Worm (Caenorhabditis elegans) whole organism, young adult: ENCODE results near the gene C26D10.4.
A peak's percentile ranks its signal among the peaks of the same experiment; 100 is the strongest.

ENCODE experiments used
- T26A5.8 ChIP-seq: sonication (generic microtip); optimal IDR thresholded peaks from 2 replicates; lab custom pipeline; 2016; ENCODE audit warnings: missing genetic modification characterization, missing compliant biosample characterization
- atf-7 ChIP-seq: sonication (generic microtip); optimal IDR thresholded peaks from 2 replicates; lab custom pipeline; 2017; ENCODE audit warnings: mild to moderate bottlenecking, missing genetic modification characterization, missing compliant biosample characterization
- ceh-91 ChIP-seq: fragments of 200-800 bp; sonication (Bioruptor generic); IDR thresholded peaks from 2 replicates; pipeline ENCODE4 v1.3.6; 2022; ENCODE audit warnings: missing genetic modification reagents, missing genetic modification characterization, missing compliant biosample characterization
- nhr-80 ChIP-seq: sonication (generic microtip); optimal IDR thresholded peaks from 2 replicates; lab custom pipeline; 2016; ENCODE audit warnings: missing genetic modification characterization, missing compliant biosample characterization
- pha-4 ChIP-seq: fragments of 150-350 bp; sonication (generic microtip); optimal IDR thresholded peaks from 2 replicates; lab custom pipeline; 2014; ENCODE audit warnings: missing biosample characterization, missing genetic modification reagents, missing genetic modification characterization
- tlf-1 ChIP-seq: fragments of 200-800 bp; sonication (Bioruptor generic); optimal IDR thresholded peaks from 2 replicates; lab custom pipeline; 2018; ENCODE audit warnings: mild to moderate bottlenecking, missing genetic modification characterization, missing compliant biosample characterization
- unc-62 ChIP-seq: fragments of 150-350 bp; optimal IDR thresholded peaks from 2 replicates; lab custom pipeline; 2014; ENCODE audit warnings: missing biosample characterization, missing genetic modification reagents, missing genetic modification characterization
- ztf-22 ChIP-seq: fragments of 200-800 bp; sonication (Bioruptor generic); optimal IDR thresholded peaks from 2 replicates; lab custom pipeline; 2018; ENCODE audit warnings: mild to moderate bottlenecking, missing genetic modification characterization, moderate library complexity, missing compliant biosample characterization
- ztf-25 ChIP-seq: fragments of 200-800 bp; sonication (Bioruptor generic); IDR thresholded peaks from 2 replicates; pipeline ENCODE4 v1.3.6; 2022; ENCODE audit warnings: missing genetic modification reagents, missing genetic modification characterization, missing compliant biosample characterization

C26D10.4 gene

DNA sequence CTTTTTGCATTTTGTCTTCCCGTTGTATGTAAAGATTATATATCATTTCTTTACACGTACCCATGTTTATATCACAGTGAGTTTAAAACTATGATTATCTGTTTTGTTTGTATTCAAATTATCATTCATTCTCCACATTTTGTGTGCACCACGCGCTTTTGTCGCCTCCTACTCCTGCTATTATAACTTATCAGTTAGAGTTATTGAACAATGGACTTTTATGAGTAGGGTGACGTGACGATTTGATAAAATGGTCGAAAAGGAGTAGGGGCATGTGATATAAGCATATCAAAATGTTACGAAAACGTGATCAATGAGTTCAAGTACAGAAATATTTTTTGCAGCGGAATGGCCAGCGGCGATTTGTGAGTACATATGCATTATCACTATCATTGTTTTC, 53.3 kb downstream of the C26D10.4 start:
- peak; percentile 89 for TF ChIP-seq nhr-80 (tag; lab: Kevin White, UChicago)
- peak; percentile 34 for TF ChIP-seq ztf-22 (GFP tag; lab: Kevin White, UChicago)
- TF ChIP-seq T26A5.8 (tag; lab: Kevin White, UChicago), result no peak
- no peak for TF ChIP-seq tlf-1 (GFP tag; lab: Kevin White, UChicago)
- peak; percentile 83 for TF ChIP-seq pha-4
- peak; percentile 78 for TF ChIP-seq atf-7 (tag; lab: Kevin White, UChicago)
- TF ChIP-seq unc-62, result peak; percentile 57
- no peak for TF ChIP-seq ceh-91 (GFP tag; lab: Robert Waterston, UW)
- TF ChIP-seq ztf-25 (GFP tag; lab: Robert Waterston, UW), result no peak
